Worm (Caenorhabditis elegans) whole organism, L2 larva: ENCODE data around the gene msp-33.

Source experiments
- F13H6.1 ChIP-seq: sonication (generic microtip); optimal IDR thresholded peaks from 2 replicates; lab custom pipeline; 2016; ENCODE audit warnings: missing genetic modification characterization, missing compliant biosample characterization
- Y55F3AM.14 ChIP-seq: fragments of 200-800 bp; sonication (Bioruptor generic); optimal IDR thresholded peaks from 2 replicates; lab custom pipeline; 2018; ENCODE audit warnings: mild to moderate bottlenecking, missing genetic modification characterization, missing compliant biosample characterization
- egl-27 ChIP-seq: sonication (generic microtip); optimal IDR thresholded peaks from 3 replicates; lab custom pipeline; 2017; ENCODE audit warnings: missing biosample characterization, missing genetic modification reagents, missing genetic modification characterization
- nhr-11 ChIP-seq: fragments of 150-350 bp; optimal IDR thresholded peaks from 2 replicates; lab custom pipeline; 2014; ENCODE audit warnings: missing biosample characterization, missing genetic modification characterization
- nhr-6 ChIP-seq: fragments of 150-350 bp; optimal IDR thresholded peaks from 2 replicates; lab custom pipeline; 2014; ENCODE audit warnings: missing biosample characterization, missing genetic modification characterization
- nhr-77 ChIP-seq: fragments of 150-350 bp; optimal IDR thresholded peaks from 2 replicates; lab custom pipeline; 2014; ENCODE audit warnings: missing biosample characterization, missing genetic modification characterization
- unc-62 ChIP-seq: fragments of 150-350 bp; optimal IDR thresholded peaks from 2 replicates; lab custom pipeline; 2014; ENCODE audit warnings: missing biosample characterization, missing genetic modification reagents, missing genetic modification characterization
- zag-1 ChIP-seq: fragments of 150-350 bp; optimal IDR thresholded peaks from 2 replicates; lab custom pipeline; 2014; ENCODE audit warnings: missing biosample characterization, missing genetic modification characterization
- ztf-11 ChIP-seq: sonication (generic microtip); optimal IDR thresholded peaks from 2 replicates; lab custom pipeline; 2017; ENCODE audit warnings: missing biosample characterization, missing genetic modification characterization

DNA sequence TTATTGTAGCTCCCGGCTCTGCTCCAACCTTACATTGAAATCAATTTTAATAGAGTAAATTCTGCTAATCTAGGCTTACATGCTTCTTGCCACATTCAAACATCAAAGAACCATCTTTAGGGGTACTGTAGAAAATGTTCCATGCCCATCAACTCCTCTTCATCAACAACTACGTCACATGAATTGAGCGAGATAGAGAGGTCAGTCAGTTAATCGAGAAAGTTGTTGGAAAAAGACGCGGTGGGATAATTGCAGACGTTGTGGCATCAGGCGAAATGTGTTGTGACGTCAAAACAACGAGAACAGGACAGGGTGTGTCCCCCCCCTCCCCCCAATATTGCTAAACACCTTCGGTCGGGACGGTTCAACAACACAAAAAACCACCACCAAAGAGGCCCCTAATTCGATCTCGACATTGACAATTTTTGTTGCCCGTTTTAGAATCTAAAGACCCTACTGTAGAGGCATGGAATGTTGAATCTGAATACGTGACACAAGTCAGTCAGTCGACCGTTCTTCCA lies 26.1 kb upstream of the msp-33 start:
- no peak for TF ChIP-seq F13H6.1
- TF ChIP-seq unc-62 (GFP tag; lab: Kevin White, UChicago) = no peak
- TF ChIP-seq Y55F3AM.14 (GFP tag; lab: Kevin White, UChicago) = no peak
- no peak for TF ChIP-seq zag-1 (tag; lab: Kevin White, UChicago)
- no peak for TF ChIP-seq nhr-11
- TF ChIP-seq nhr-77 (tag; lab: Kevin White, UChicago) = no peak
- TF ChIP-seq nhr-6 (tag; lab: Kevin White, UChicago) = no peak
- no peak for TF ChIP-seq egl-27 (tag; lab: Kevin White, UChicago)
- no peak for TF ChIP-seq ztf-11 (tag; lab: Kevin White, UChicago)
